Worm (Caenorhabditis elegans): Measurements from ENCODE around the gene srw-22.
A peak's percentile ranks its signal among the peaks of the same experiment; 100 is the strongest.

srw-22 gene

ce11 chrV:15290995-15291394 is 22.6 kb downstream of the srw-22 start, which contains the start of gene cyp-34A2:
cyp-34A2 (minus strand) TSS chrV:15291095.
- TF ChIP-seq dve-1 (tag; optimal IDR thresholded peaks at IDR 0.05): no peak
- no peak for TF ChIP-seq hlh-8 (tag; optimal IDR thresholded peaks at IDR 0.05)
- TF ChIP-seq pha-4 (tag; optimal IDR thresholded peaks at IDR 0.05): no peak
- no peak for TF ChIP-seq hlh-30 (tag; optimal IDR thresholded peaks at IDR 0.05; ENCODE audit: insufficient read depth)
- no peak for TF ChIP-seq npax-4 (tag; optimal IDR thresholded peaks at IDR 0.05)
- TF ChIP-seq tbx-2 (tag; optimal IDR thresholded peaks at IDR 0.05): no peak
- no peak for TF ChIP-seq ceh-18 (tag; optimal IDR thresholded peaks at IDR 0.05)
- no peak for TF ChIP-seq lim-6 (tag; optimal IDR thresholded peaks at IDR 0.05)
- TF ChIP-seq ceh-31 (tag; optimal IDR thresholded peaks at IDR 0.05): no peak
- TF ChIP-seq unc-3 (GFP tag; conservative IDR thresholded peaks at IDR 0.05): no peak
- no peak for TF ChIP-seq unc-3 (tag; optimal IDR thresholded peaks at IDR 0.05)
- no peak for TF ChIP-seq ceh-30 (tag; optimal IDR thresholded peaks at IDR 0.05)

- TF ChIP-seq ttx-3 (tag; optimal IDR thresholded peaks at IDR 0.05) (no peak), eyg-1 (tag; optimal IDR thresholded peaks at IDR 0.05) (no peak), npax-4 (tag; optimal IDR thresholded peaks at IDR 0.05) (no peak), K09A11.1 (tag; optimal IDR thresholded peaks at IDR 0.05; ENCODE audit: insufficient read depth) (no peak), ceh-6 (GFP tag; optimal IDR thresholded peaks at IDR 0.05) (no peak), ceh-45 (GFP tag; IDR thresholded peaks at IDR 0.05) (no peak), C38D4.7 (GFP tag; optimal IDR thresholded peaks at IDR 0.05) (no peak), ets-4 (tag; optimal IDR thresholded peaks at IDR 0.05) (no peak), ceh-19 (GFP tag; optimal IDR thresholded peaks at IDR 0.05) (no peak), unc-3 (GFP tag; conservative IDR thresholded peaks at IDR 0.05) (no peak), unc-3 (tag; optimal IDR thresholded peaks at IDR 0.05) (no peak), ceh-14 (tag; optimal IDR thresholded peaks at IDR 0.05) (no peak), T23F11.4 (GFP tag; optimal IDR thresholded peaks at IDR 0.05) (no peak)
Observed at ce11 chrV:15293865-15294264, 25.5 kb downstream of the srw-22 start, which contains the start of gene str-96. str-96 (minus strand) TSS chrV:15293965.

ce11 chrV:15298597-15298996 is 30.2 kb downstream of the srw-22 start, which contains the start of gene cpr-3:
cpr-3 (minus strand) TSS chrV:15298700.
- TF ChIP-seq zip-5 (tag; optimal IDR thresholded peaks at IDR 0.05) (no peak), elt-2 (tag; optimal IDR thresholded peaks at IDR 0.05) (peak; percentile 66)

ce11 chrV:15303625-15304024 is 35.2 kb downstream of the srw-22 start, which contains the start of gene srx-48:
srx-48 (minus strand) TSS chrV:15303725.
- no peak for TF ChIP-seq elt-2 (tag; optimal IDR thresholded peaks at IDR 0.05)
- no peak for TF ChIP-seq che-1 (tag; optimal IDR thresholded peaks at IDR 0.05)
- TF ChIP-seq madf-2 (tag; optimal IDR thresholded peaks at IDR 0.05): no peak
- TF ChIP-seq ceh-22 (tag; optimal IDR thresholded peaks at IDR 0.05): no peak
- no peak for TF ChIP-seq ceh-14 (tag; optimal IDR thresholded peaks at IDR 0.05)
- no peak for TF ChIP-seq dmd-4 (tag; optimal IDR thresholded peaks at IDR 0.05; ENCODE audit: borderline replicate concordance)
- no peak for TF ChIP-seq syd-9 (tag; optimal IDR thresholded peaks at IDR 0.05)
- no peak for TF ChIP-seq pha-4 (tag; optimal IDR thresholded peaks at IDR 0.05)
- no peak for TF ChIP-seq ceh-31 (tag; optimal IDR thresholded peaks at IDR 0.05)
- TF ChIP-seq pax-1 (tag; optimal IDR thresholded peaks at IDR 0.05): no peak
- no peak for TF ChIP-seq npax-4 (tag; optimal IDR thresholded peaks at IDR 0.05)
- no peak for TF ChIP-seq lim-6 (tag; optimal IDR thresholded peaks at IDR 0.05)
- TF ChIP-seq ets-4 (tag; optimal IDR thresholded peaks at IDR 0.05): no peak
- no peak for TF ChIP-seq C08G9.2 (tag; optimal IDR thresholded peaks at IDR 0.05)
- TF ChIP-seq pat-9 (tag; optimal IDR thresholded peaks at IDR 0.05): no peak
- TF ChIP-seq tbx-2 (tag; optimal IDR thresholded peaks at IDR 0.05): no peak
- TF ChIP-seq zip-5 (tag; optimal IDR thresholded peaks at IDR 0.05): no peak

ce11 chrV:15305502-15305901 is 37.1 kb downstream of the srw-22 start, which contains the start of gene T26H8.5:
T26H8.5 (minus strand) TSS chrV:15305602.
- TF ChIP-seq ceh-6 (GFP tag; optimal IDR thresholded peaks at IDR 0.05) (no peak), ahr-1 (tag; optimal IDR thresholded peaks at IDR 0.05) (no peak), che-1 (tag; optimal IDR thresholded peaks at IDR 0.05) (no peak), hlh-13 (GFP tag; optimal IDR thresholded peaks at IDR 0.05) (no peak), ceh-18 (tag; optimal IDR thresholded peaks at IDR 0.05) (no peak), ref-2 (tag; optimal IDR thresholded peaks at IDR 0.05) (no peak)

Measured in whole organism, late embryonic.